Fruit fly (Drosophila melanogaster): ENCODE results near the gene osp.
"Not testable (repeated sequence)": the region's sequence is repeated elsewhere in the genome, so short reads cannot be mapped to it uniquely, and the experiment has no call there.

DNA sequence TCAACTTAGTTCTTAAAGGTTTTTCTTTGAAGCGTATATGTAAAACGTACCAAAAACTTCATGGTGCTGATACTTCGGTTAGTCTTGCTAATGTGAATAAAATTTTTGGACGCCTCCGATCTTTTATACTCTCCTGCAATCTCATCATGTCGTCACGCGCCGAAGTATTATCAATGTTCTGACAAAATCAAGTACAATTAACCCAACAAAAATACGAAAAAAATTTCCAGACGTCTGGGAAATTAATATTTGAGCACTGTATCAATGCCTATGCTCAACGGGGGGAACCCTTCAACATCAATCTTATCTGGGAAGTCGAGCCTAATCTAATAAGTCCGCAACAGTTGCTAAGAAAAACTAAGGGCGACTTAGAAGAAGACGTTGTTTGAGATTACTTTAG is 48.5 kb upstream of the osp start, which contains the start of gene CG31775:
- TF ChIP-seq D1 (tag; optimal IDR thresholded peaks at IDR 0.05); CG9948 (tag; optimal IDR thresholded peaks at IDR 0.05); CG8301 (tag; optimal IDR thresholded peaks at IDR 0.05); gl (tag; optimal IDR thresholded peaks at IDR 0.05); CG13204 (GFP tag; optimal IDR thresholded peaks at IDR 0.05); CG17806 (tag; optimal IDR thresholded peaks at IDR 0.05); Snoo (tag; optimal IDR thresholded peaks at IDR 0.05); CG10348 (GFP tag; IDR thresholded peaks at IDR 0.05); Pif1A (GFP tag; optimal IDR thresholded peaks at IDR 0.05); CG34367 (tag; optimal IDR thresholded peaks at IDR 0.05); CG4496 (GFP tag; IDR thresholded peaks at IDR 0.05): not testable (repeated sequence)
